Worm (Caenorhabditis elegans): Measurements from ENCODE around the gene algn-11.

The algn-11 gene

ce11 chrIII:7291216-7291615, 854 bp upstream of the algn-11 start:
- TF ChIP-seq mes-2 (tag; optimal IDR thresholded peaks at IDR 0.05; ENCODE audit: poor library complexity, severe bottlenecking) = no peak
- peak in 1 of 2 experiments; percentile 52 for TF ChIP-seq unc-62 (GFP tag; optimal IDR thresholded peaks at IDR 0.05 in 1 of 2)
- TF ChIP-seq unc-62 (tag; optimal IDR thresholded peaks at IDR 0.05) = no peak

DNA sequence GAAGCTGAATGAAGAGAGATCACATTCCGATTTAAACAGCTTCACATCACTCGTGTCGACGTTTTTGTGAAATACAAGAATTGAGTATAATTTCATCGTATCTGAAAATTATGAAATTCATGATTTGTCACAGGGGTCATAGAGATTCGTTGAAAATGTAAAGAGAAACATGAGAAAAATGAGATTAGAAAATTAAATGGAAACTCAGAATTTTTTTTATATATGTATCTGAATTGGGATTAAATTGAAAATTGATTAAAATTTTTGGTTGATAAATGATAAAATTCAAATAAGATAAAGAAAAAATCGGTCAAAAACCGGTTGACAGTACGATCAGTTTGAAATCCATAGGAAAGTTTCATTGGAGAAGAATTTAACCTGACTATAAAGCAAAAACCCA, 2.9 kb downstream of the algn-11 start, which contains the start of gene ykt-6:
Gene ykt-6, minus strand, starts transcription at position 101 of the 400 bp plus-strand sequence.
- TF ChIP-seq nhr-25 (tag; optimal IDR thresholded peaks at IDR 0.05; ENCODE audit: borderline replicate concordance, insufficient read depth) = no peak
- TF ChIP-seq F49E8.2 (tag; optimal IDR thresholded peaks at IDR 0.05; ENCODE audit: borderline replicate concordance) = no peak
- peak; percentile 28 for TF ChIP-seq aha-1 (tag)

ce11 chrIII:7285783-7286182, 4.6 kb downstream of the algn-11 start, which contains the start of gene pho-5:
pho-5 (minus strand) TSS chrIII:7285883.
- TF ChIP-seq lin-29 (GFP tag; IDR thresholded peaks at IDR 0.05) = no peak

DNA sequence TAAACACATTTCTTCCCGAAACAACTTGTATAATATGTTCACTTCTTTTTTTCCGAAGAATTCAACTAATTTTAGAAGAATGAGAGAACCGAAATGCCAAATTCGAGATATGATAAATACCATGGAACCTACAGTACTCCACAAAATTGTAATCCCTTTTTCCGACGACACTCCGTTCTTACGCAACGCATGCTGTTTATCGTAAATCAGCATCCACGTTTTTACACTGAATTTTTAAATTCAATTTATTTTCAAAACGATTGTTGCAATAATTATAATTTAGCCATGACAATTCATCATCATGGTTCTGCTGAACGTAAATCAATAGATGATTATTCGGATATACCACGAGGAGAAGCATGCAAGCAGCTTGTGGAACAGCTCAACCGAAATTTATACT, 9.2 kb downstream of the algn-11 start, which contains the start of gene B0361.3:
Gene B0361.3, plus strand, starts transcription at position 284 of the 400 bp plus-strand sequence.
- TF ChIP-seq T20F7.1 (GFP tag; optimal IDR thresholded peaks at IDR 0.05) = peak; percentile 80
- no peak for TF ChIP-seq spr-3 (GFP tag; optimal IDR thresholded peaks at IDR 0.05)
- no peak for TF ChIP-seq mdl-1 (tag; optimal IDR thresholded peaks at IDR 0.05)
- peak in 1 of 2 experiments; percentile 62 for TF ChIP-seq lsy-2 (tag; optimal IDR thresholded peaks at IDR 0.05)
- TF ChIP-seq ztf-11 (tag; optimal IDR thresholded peaks at IDR 0.05) = no peak

ce11 chrIII:7278491-7278890, 11.9 kb downstream of the algn-11 start:
- TF ChIP-seq T26A8.4 (GFP tag; IDR thresholded peaks at IDR 0.05) = peak; percentile 87
- peak; percentile 76 for TF ChIP-seq dpl-1 (GFP tag; optimal IDR thresholded peaks at IDR 0.05)
- TF ChIP-seq rbr-2 (tag; optimal IDR thresholded peaks at IDR 0.05) = peak; percentile 66
- TF ChIP-seq hlh-11 (tag; optimal IDR thresholded peaks at IDR 0.05) = peak; percentile 61
- no peak for TF ChIP-seq fos-1 (tag; optimal IDR thresholded peaks at IDR 0.05)
- TF ChIP-seq ceh-62 (tag; optimal IDR thresholded peaks at IDR 0.05) = no peak
- TF ChIP-seq duxl-1 (tag; optimal IDR thresholded peaks at IDR 0.05; ENCODE audit: poor library complexity) = peak; percentile 72
- peak; percentile 16 for TF ChIP-seq mxl-3 (GFP tag; optimal IDR thresholded peaks at IDR 0.05)
- TF ChIP-seq ztf-7 (tag; optimal IDR thresholded peaks at IDR 0.05) = peak; percentile 89
- TF ChIP-seq nhr-111 (GFP tag; optimal IDR thresholded peaks at IDR 0.05) = no peak
- TF ChIP-seq zfp-3 (GFP tag; conservative IDR thresholded peaks at IDR 0.05) = peak; percentile 57; the same call in 1 of the 2 replicates
- peak; percentile 72 for TF ChIP-seq nhr-11 (tag; optimal IDR thresholded peaks at IDR 0.05)
- TF ChIP-seq nhr-42 (GFP tag; IDR thresholded peaks at IDR 0.05) = peak; percentile 81
- TF ChIP-seq Y48G9A.11 (GFP tag; IDR thresholded peaks at IDR 0.05) = no peak
- no peak for TF ChIP-seq arid-1 (GFP tag; conservative IDR thresholded peaks at IDR 0.05)
- peak; percentile 52 for TF ChIP-seq aha-1 (tag)
- peak; percentile 1 to 86 for TF ChIP-seq daf-16 (GFP tag; optimal IDR thresholded peaks at IDR 0.05)
- TF ChIP-seq daf-16 (tag; optimal IDR thresholded peaks at IDR 0.05) = peak; percentile 85
- TF ChIP-seq lim-7 (GFP tag; IDR thresholded peaks at IDR 0.05) = peak; percentile 62
- peak; percentile 83 for TF ChIP-seq nhr-102 (tag; optimal IDR thresholded peaks at IDR 0.05)
- no peak for TF ChIP-seq F44E2.7 (GFP tag; IDR thresholded peaks at IDR 0.05)
- no peak for TF ChIP-seq attf-4 (tag; optimal IDR thresholded peaks at IDR 0.05)
- no peak for TF ChIP-seq ZK546.5 (tag; optimal IDR thresholded peaks at IDR 0.05)
- no peak for TF ChIP-seq aly-2 (tag; optimal IDR thresholded peaks at IDR 0.05)
- TF ChIP-seq dve-1 (tag; optimal IDR thresholded peaks at IDR 0.05; ENCODE audit: insufficient read depth) = peak; percentile 96
- no peak for TF ChIP-seq saeg-2 (GFP tag; IDR thresholded peaks at IDR 0.05)
- no peak for TF ChIP-seq unc-39 (tag; optimal IDR thresholded peaks at IDR 0.05)
- peak in 1 of 2 experiments; percentile 61 for TF ChIP-seq hif-1 (tag; optimal IDR thresholded peaks at IDR 0.05)
- TF ChIP-seq egl-27 (tag; optimal IDR thresholded peaks at IDR 0.05) = no peak
- TF ChIP-seq fkh-10 (GFP tag; optimal IDR thresholded peaks at IDR 0.05) = peak; percentile 6
- no peak; the same call in 1 of the 2 replicates for TF ChIP-seq Y75B8A.6 (GFP tag; IDR thresholded peaks at IDR 0.05)
- TF ChIP-seq egl-43 (GFP tag; IDR thresholded peaks at IDR 0.05) = no peak; the same call in 1 of the 2 replicates
- TF ChIP-seq jun-1 (tag; optimal IDR thresholded peaks at IDR 0.05) = peak; percentile 60

Measured in whole organism, L4 larva.